Worm (Caenorhabditis elegans) whole organism, late embryonic: ENCODE results near the gene F28B12.1.

ENCODE experiments used
- C08G9.2 ChIP-seq: sonication (generic microtip); optimal IDR thresholded peaks from 2 replicates; lab custom pipeline; 2016; ENCODE audit warnings: mild to moderate bottlenecking, missing genetic modification characterization, moderate library complexity, missing compliant biosample characterization
- ceh-30 ChIP-seq: fragments of 150-350 bp; optimal IDR thresholded peaks from 2 replicates; lab custom pipeline; 2014; ENCODE audit warnings: missing biosample characterization, missing genetic modification characterization
- ceh-9 ChIP-seq: sonication (generic microtip); optimal IDR thresholded peaks from 2 replicates; lab custom pipeline; 2016; ENCODE audit warnings: mild to moderate bottlenecking, missing genetic modification characterization, inconsistent platforms, missing compliant biosample characterization
- elt-2 ChIP-seq: sonication (generic microtip); optimal IDR thresholded peaks from 2 replicates; lab custom pipeline; 2016; ENCODE audit warnings: missing genetic modification reagents, missing genetic modification characterization, missing compliant biosample characterization
- elt-4 ChIP-seq: sonication (generic microtip); optimal IDR thresholded peaks from 2 replicates; lab custom pipeline; 2016; ENCODE audit warnings: missing genetic modification characterization, missing compliant biosample characterization
- fkh-10 ChIP-seq: fragments of 150-350 bp; optimal IDR thresholded peaks from 2 replicates; lab custom pipeline; 2014; ENCODE audit warnings: missing biosample characterization, missing genetic modification reagents, missing genetic modification characterization
- hlh-8 ChIP-seq: sonication (generic microtip); optimal IDR thresholded peaks from 2 replicates; lab custom pipeline; 2016; ENCODE audit warnings: missing genotype, missing genetic modification characterization, missing compliant biosample characterization
- ref-2 ChIP-seq: sonication (generic microtip); optimal IDR thresholded peaks from 2 replicates; lab custom pipeline; 2016; ENCODE audit warnings: missing genetic modification characterization, missing compliant biosample characterization
- sox-4 ChIP-seq: sonication (generic microtip); optimal IDR thresholded peaks from 2 replicates; lab custom pipeline; 2017; ENCODE audit warnings: mild to moderate bottlenecking, missing genetic modification characterization, inconsistent platforms, missing compliant biosample characterization

DNA sequence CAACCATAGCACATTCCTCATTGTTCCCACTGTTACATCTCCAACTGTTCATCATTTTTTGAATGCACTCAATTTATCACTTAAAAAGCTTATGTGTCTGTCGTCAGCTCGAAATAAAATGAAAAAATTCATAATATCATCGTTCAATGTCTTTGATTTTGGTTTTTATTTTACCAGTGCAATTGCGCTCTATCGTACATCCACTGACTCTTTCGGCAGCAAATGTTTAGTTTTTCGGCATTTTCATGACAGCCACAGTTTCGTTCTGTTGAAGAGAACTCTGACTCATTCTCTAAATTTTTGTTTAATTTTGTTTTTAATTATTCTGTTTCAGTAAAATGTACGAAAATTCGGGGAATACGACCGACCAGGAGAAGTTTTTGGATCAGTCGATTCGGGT is 35.2 kb upstream of the F28B12.1 start, which contains the start of gene vps-35:
- TF ChIP-seq elt-2 (tag; lab: Kevin White, UChicago), result no peak
- TF ChIP-seq elt-4 (tag; lab: Kevin White, UChicago), result no peak
- no peak for TF ChIP-seq ref-2 (tag; lab: Kevin White, UChicago)
- no peak for TF ChIP-seq ceh-30 (tag; lab: Kevin White, UChicago)
- no peak for TF ChIP-seq sox-4 (tag; lab: Kevin White, UChicago)
- no peak for TF ChIP-seq ceh-9
- no peak for TF ChIP-seq fkh-10 (GFP tag; lab: Kevin White, UChicago)
- TF ChIP-seq hlh-8, result no peak
- no peak for TF ChIP-seq C08G9.2
